Fruit fly (Drosophila melanogaster): ENCODE results near the gene CG32262.

CG32262 gene

DNA sequence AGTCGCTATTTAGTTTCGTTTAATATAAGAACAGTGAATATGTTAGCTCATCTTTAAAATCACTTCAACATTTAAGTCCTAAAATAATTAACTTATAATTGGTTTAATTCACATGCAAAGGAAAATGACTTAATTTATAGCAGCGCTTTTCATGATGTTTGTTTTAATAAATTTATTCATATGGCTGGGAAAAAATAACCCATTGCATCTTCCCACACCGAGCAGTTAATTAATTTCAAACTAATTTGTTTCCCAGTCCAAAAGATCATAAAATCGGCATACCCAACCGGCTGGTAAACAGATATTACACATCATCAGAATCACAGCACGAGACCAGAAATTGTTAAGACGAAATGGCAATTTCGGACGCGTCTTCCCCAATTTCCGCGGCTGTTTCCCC is 39.2 kb downstream of the CG32262 start:
- TF ChIP-seq CG8301 (tag; optimal IDR thresholded peaks at IDR 0.05) (peak; percentile 32), CG13204 (GFP tag; optimal IDR thresholded peaks at IDR 0.05) (no peak), Ets98B (GFP tag; IDR thresholded peaks at IDR 0.05) (no peak), CG14655 (GFP tag; optimal IDR thresholded peaks at IDR 0.05) (peak; percentile 26), Pif1A (GFP tag; optimal IDR thresholded peaks at IDR 0.05) (no peak)

dm6 chr3L:3769157-3769556 is 40.8 kb downstream of the CG32262 start:
- TF ChIP-seq Ets98B (GFP tag; IDR thresholded peaks at IDR 0.05) = no peak
- TF ChIP-seq gl (tag; optimal IDR thresholded peaks at IDR 0.05) = no peak
- 0 out of 3 replicates have a peak, but pooled peaks have one; percentile 18 for TF ChIP-seq CG4496 (GFP tag; IDR thresholded peaks at IDR 0.05)
- no peak for TF ChIP-seq Snoo (tag; optimal IDR thresholded peaks at IDR 0.05)
- no peak for TF ChIP-seq fd96Ca (GFP tag; IDR thresholded peaks at IDR 0.05)
- TF ChIP-seq CG9948 (tag; optimal IDR thresholded peaks at IDR 0.05) = no peak
- TF ChIP-seq CG8301 (tag; optimal IDR thresholded peaks at IDR 0.05) = no peak

DNA sequence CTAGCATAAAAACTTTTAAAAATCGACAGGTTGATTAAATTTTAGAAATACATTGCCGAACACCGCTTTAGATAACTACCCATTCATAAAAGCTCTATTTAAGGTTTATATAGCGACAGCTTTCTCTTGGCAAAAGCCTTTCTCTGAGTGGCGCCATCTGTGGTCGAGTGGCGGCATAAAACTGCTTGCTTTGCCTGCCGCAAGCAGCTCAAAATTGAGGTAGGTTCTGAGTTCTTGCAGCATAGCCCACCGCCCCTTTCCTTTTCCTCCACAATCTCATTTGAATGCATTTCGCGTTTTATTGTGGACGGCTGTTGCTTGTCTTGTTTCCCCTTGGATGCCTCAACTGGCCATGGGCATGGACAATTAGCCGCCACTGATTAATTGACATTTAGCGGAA is 42.2 kb downstream of the CG32262 start:
- TF ChIP-seq fd96Ca (GFP tag; IDR thresholded peaks at IDR 0.05) (peak; percentile 24; the same call in 1 of the 3 replicates), rn (GFP tag; IDR thresholded peaks at IDR 0.05) (0 out of 2 replicates have a peak, but pooled peaks have one; percentile 3), gl (tag; optimal IDR thresholded peaks at IDR 0.05) (no peak), CG4496 (GFP tag; IDR thresholded peaks at IDR 0.05) (peak; percentile 49; the same call in 1 of the 3 replicates), Snoo (tag; optimal IDR thresholded peaks at IDR 0.05) (peak; percentile 4), CG34367 (tag; optimal IDR thresholded peaks at IDR 0.05) (no peak), CG17806 (tag; optimal IDR thresholded peaks at IDR 0.05) (no peak)

DNA sequence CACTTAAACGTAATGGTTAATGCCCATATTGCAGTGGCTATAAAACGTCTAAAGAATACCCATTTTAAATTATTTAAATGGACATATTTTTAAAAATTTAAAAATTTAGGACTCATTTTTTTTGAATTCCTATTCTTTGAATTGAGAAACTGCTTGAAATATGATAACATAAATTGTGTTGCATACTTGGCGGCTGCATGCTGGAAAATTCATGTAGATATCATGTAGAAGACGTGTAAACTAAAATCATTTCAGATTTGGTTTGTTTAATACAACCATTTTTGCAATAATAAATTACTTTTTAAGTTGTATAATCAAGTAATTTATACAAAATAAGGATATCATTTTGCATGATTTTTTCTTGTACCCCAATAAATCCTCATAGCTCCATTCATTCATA is 43.3 kb downstream of the CG32262 start:
- TF ChIP-seq D1 (tag; optimal IDR thresholded peaks at IDR 0.05) (peak; percentile 12), rn (GFP tag; IDR thresholded peaks at IDR 0.05) (no peak)

DNA sequence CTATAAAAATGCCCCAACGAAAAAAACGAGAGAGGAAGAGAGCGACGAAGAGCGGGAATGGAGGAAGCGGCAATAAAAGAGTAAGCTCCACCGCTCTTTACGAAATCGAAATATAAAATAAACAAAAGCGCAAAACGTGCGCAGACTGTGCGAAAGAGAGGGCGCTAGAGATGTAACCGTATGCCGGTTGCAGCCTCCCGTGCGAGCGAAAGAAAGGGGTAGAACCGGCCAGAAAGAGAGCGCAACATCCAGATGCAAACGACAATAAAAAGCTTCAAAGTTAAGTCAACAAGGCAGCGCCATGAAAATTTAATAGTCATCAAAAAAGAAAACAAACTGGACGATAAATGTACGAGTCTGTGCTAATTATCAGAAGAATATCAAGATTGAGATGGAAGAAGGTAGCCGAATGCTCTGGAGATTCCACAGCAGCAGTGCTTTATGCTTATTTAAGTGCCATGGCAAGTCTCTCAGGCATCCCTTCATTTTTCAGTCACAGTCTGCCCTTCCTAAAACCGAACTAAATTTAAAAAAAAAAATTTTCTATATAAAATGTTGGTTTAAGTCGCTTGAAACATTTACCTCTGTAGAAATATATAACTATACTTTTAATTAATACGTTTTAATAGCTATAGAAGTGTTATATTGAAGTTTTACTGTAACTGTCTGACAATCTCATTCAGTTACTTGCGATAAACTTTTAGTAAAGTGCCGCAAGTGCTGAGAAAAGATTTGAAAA is 44.0 kb downstream of the CG32262 start:
- peak; percentile 83 for TF ChIP-seq CG12605 (GFP tag; IDR thresholded peaks at IDR 0.05)
- TF ChIP-seq CG17806 (tag; optimal IDR thresholded peaks at IDR 0.05) = peak; percentile 6
- TF ChIP-seq CG8159 (tag; optimal IDR thresholded peaks at IDR 0.05) = peak; percentile 44
- TF ChIP-seq CG4496 (GFP tag; IDR thresholded peaks at IDR 0.05) = peak; percentile 73
- peak; percentile 82; the same call in 2 of the 3 replicates for TF ChIP-seq fd96Ca (GFP tag; IDR thresholded peaks at IDR 0.05)
- peak; percentile 50 for TF ChIP-seq CG13204 (GFP tag; optimal IDR thresholded peaks at IDR 0.05)
- TF ChIP-seq D1 (tag; optimal IDR thresholded peaks at IDR 0.05) = no peak
- TF ChIP-seq gl (tag; optimal IDR thresholded peaks at IDR 0.05) = peak; percentile 85
- peak; percentile 52 for TF ChIP-seq CG34367 (tag; optimal IDR thresholded peaks at IDR 0.05)
- peak; percentile 32 for TF ChIP-seq CG8301 (tag; optimal IDR thresholded peaks at IDR 0.05)
- no peak for TF ChIP-seq rn (GFP tag; IDR thresholded peaks at IDR 0.05)
- TF ChIP-seq CG32121 (GFP tag; IDR thresholded peaks at IDR 0.05) = peak; percentile 42
- no peak for TF ChIP-seq CG10348 (GFP tag; IDR thresholded peaks at IDR 0.05)
- peak; percentile 65 for TF ChIP-seq CG15710 (tag; optimal IDR thresholded peaks at IDR 0.05)
- peak; percentile 23 for TF ChIP-seq Pif1B (GFP tag; optimal IDR thresholded peaks at IDR 0.05)
- peak; percentile 51 for TF ChIP-seq CG14655 (GFP tag; optimal IDR thresholded peaks at IDR 0.05)
- peak; percentile 45 for TF ChIP-seq Snoo (tag; optimal IDR thresholded peaks at IDR 0.05)
- peak; percentile 48 for TF ChIP-seq EcR (GFP tag; optimal IDR thresholded peaks at IDR 0.05)
- peak; percentile 59 for TF ChIP-seq Pif1A (GFP tag; optimal IDR thresholded peaks at IDR 0.05)
- TF ChIP-seq Ets98B (GFP tag; IDR thresholded peaks at IDR 0.05) = peak; percentile 57
- peak; percentile 48 for TF ChIP-seq CG9948 (tag; optimal IDR thresholded peaks at IDR 0.05)

- TF ChIP-seq CG8159 (tag; optimal IDR thresholded peaks at IDR 0.05) (no peak), Snoo (tag; optimal IDR thresholded peaks at IDR 0.05) (no peak), CG34367 (tag; optimal IDR thresholded peaks at IDR 0.05) (no peak), CG15710 (tag; optimal IDR thresholded peaks at IDR 0.05) (no peak), Pif1B (GFP tag; optimal IDR thresholded peaks at IDR 0.05) (no peak), CG17806 (tag; optimal IDR thresholded peaks at IDR 0.05) (no peak), CG32121 (GFP tag; IDR thresholded peaks at IDR 0.05) (no peak), CG8301 (tag; optimal IDR thresholded peaks at IDR 0.05) (no peak), EcR (GFP tag; optimal IDR thresholded peaks at IDR 0.05) (no peak), fd96Ca (GFP tag; IDR thresholded peaks at IDR 0.05) (no peak), D1 (tag; optimal IDR thresholded peaks at IDR 0.05) (no peak), CG14655 (GFP tag; optimal IDR thresholded peaks at IDR 0.05) (no peak), rn (GFP tag; IDR thresholded peaks at IDR 0.05) (no peak), Pif1A (GFP tag; optimal IDR thresholded peaks at IDR 0.05) (no peak), Ets98B (GFP tag; IDR thresholded peaks at IDR 0.05) (no peak), CG10348 (GFP tag; IDR thresholded peaks at IDR 0.05) (no peak)
Measured at dm6 chr3L:3764338-3764737, 45.7 kb downstream of the CG32262 start.

DNA sequence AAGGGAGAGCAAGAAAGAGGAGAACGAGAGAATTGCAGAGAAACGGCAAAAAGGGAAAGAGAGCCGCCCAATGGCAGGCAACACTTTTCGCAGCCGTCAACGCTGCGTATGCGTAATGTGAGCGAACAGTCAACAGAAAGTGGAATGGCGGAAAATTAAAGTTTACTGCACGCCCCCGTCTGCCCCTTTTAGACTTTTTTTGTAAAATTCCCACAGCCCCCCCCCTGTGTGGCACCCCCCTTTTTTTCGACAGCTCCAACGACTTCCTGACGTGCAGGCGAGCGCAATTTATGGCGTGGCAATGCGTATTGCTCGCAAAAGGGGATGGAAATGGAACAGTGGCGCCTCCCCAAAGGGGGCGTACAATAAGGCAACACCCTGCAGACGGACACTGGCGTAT is 46.7 kb downstream of the CG32262 start:
- no peak for TF ChIP-seq CG9948 (tag; optimal IDR thresholded peaks at IDR 0.05)
- TF ChIP-seq rn (GFP tag; IDR thresholded peaks at IDR 0.05) = 0 out of 2 replicates have a peak, but pooled peaks have one; percentile 5
